Worm (Caenorhabditis elegans) whole organism, L1 larva: Measurements from ENCODE around the gene C31G12.4.

Source experiments
- ama-1 ChIP-seq: fragments of 150-350 bp; optimal IDR thresholded peaks from 2 replicates; lab custom pipeline; 2014
- egl-27 ChIP-seq, 2 experiments: fragments of 150-350 bp in 1 of 2; sonication (generic microtip); optimal IDR thresholded peaks; 3 replicates each; lab custom pipeline; 2017 to 2018; ENCODE audit warnings: missing biosample characterization in 2 of 2, missing genetic modification characterization in 2 of 2, missing genetic modification reagents in 2 of 2
- elt-3 ChIP-seq, 6 experiments: fragments of 150-350 bp in 1 of 6; sonication (generic microtip); optimal IDR thresholded peaks; 2 replicates each; lab custom pipeline; 2017 to 2018; ENCODE audit warnings: missing biosample characterization in 6 of 6, missing genetic modification characterization in 6 of 6, inconsistent platforms in 1 of 6
- lir-3 ChIP-seq: sonication (generic microtip); optimal IDR thresholded peaks from 2 replicates; lab custom pipeline; 2016; ENCODE audit warnings: mild to moderate bottlenecking, missing genetic modification characterization, moderate library complexity, missing compliant biosample characterization; ENCODE audit not compliant: poor library complexity
- mdl-1 ChIP-seq, 2 experiments: fragments of 150-350 bp; optimal IDR thresholded peaks; 2 replicates each; lab custom pipeline; 2014 to 2017; ENCODE audit warnings: missing biosample characterization in 2 of 2, missing genetic modification characterization in 2 of 2, inconsistent platforms in 1 of 2
- mep-1 ChIP-seq: fragments of 150-350 bp; optimal IDR thresholded peaks from 2 replicates; lab custom pipeline; 2014; ENCODE audit warnings: missing biosample characterization, missing genetic modification characterization
- nhr-19 ChIP-seq: fragments of 200-800 bp; sonication (Bioruptor generic); conservative IDR thresholded peaks from 2 replicates; pipeline ENCODE4 v1.3.6; 2022; ENCODE audit warnings: missing genetic modification characterization, missing compliant biosample characterization
- nhr-28 ChIP-seq: fragments of 150-350 bp; optimal IDR thresholded peaks from 2 replicates; lab custom pipeline; 2014; ENCODE audit warnings: missing biosample characterization, missing genetic modification characterization
- unc-62 ChIP-seq: fragments of 150-350 bp; optimal IDR thresholded peaks from 2 replicates; lab custom pipeline; 2014; ENCODE audit warnings: missing biosample characterization, missing genetic modification reagents, missing genetic modification characterization

DNA sequence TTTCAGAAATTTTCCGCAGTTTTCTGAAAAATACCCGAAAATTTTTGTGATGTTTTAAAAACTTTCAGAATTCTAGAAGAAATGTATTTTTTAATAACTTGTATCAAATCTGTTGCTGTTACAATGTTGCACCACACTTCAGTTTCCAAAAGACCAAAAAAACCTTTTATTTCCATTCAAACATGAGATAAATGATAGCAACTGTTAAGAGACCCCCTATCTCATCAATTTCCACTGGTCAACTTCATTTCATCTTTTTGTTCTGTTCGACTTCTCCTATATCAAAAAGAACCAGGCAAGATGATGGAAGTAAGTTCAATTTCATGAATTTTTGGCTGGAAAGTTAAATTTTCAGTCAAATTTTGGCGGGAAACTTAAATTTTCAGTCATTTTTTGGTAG is 19.9 kb upstream of the C31G12.4 start, which contains the start of gene F16H6.4:
- no peak for TF ChIP-seq mep-1 (tag; lab: Kevin White, UChicago)
- no peak for TF ChIP-seq nhr-28
- no peak for TF ChIP-seq unc-62 (GFP tag; lab: Kevin White, UChicago)
- no peak for TF ChIP-seq nhr-19 (GFP tag; lab: Robert Waterston, UW)
- no peak for TF ChIP-seq elt-3 (tag; optimal IDR thresholded peaks at IDR 0.05; lab: Kevin White, UChicago)
- TF ChIP-seq lir-3 (tag; lab: Kevin White, UChicago) = no peak
- TF ChIP-seq ama-1 = no peak
- no peak for TF ChIP-seq mdl-1 (tag; optimal IDR thresholded peaks at IDR 0.05; lab: Kevin White, UChicago)
- TF ChIP-seq egl-27 (tag; optimal IDR thresholded peaks at IDR 0.05; lab: Kevin White, UChicago) = no peak
